Fruit fly (Drosophila melanogaster) whole organism, embryonic: ENCODE measurements around the gene Col4a1.

Experiments used
- Blimp-1 ChIP-seq: fragments of 200-800 bp; sonication (Bioruptor generic); optimal IDR thresholded peaks from 3 replicates; lab custom pipeline; 2018; ENCODE audit warnings: missing biosample characterization, missing genetic modification characterization, mild to moderate bottlenecking, moderate library complexity, missing genetic modification reagents
- CG10959 ChIP-seq: fragments of 200-800 bp; sonication (Bioruptor generic); IDR thresholded peaks from 2 replicates; pipeline ENCODE4 v1.3.6; 2022; ENCODE audit warnings: missing biosample characterization, missing genetic modification characterization
- CG10979 ChIP-seq: fragments of 200-800 bp; sonication (Bioruptor generic); optimal IDR thresholded peaks from 2 replicates; lab custom pipeline; 2018; ENCODE audit warnings: missing biosample characterization, mild to moderate bottlenecking, missing genetic modification characterization, moderate library complexity
- CG12942 ChIP-seq: fragments of 200-800 bp; sonication (Bioruptor generic); optimal IDR thresholded peaks from 3 replicates; lab custom pipeline; 2016; ENCODE audit warnings: missing biosample characterization, missing genetic modification characterization
- CG15696 ChIP-seq: fragments of 200-800 bp; sonication (Bioruptor generic); optimal IDR thresholded peaks from 2 replicates; lab custom pipeline; 2019; ENCODE audit warnings: missing biosample characterization, mild to moderate bottlenecking, missing genetic modification characterization, moderate library complexity
- CG16779 ChIP-seq: fragments of 200-800 bp; sonication (Bioruptor generic); IDR thresholded peaks from 2 replicates; pipeline ENCODE4 v1.3.6; 2022; ENCODE audit warnings: missing biosample characterization, missing genetic modification characterization
- CG17802 ChIP-seq: fragments of 200-800 bp; sonication (Bioruptor generic); optimal IDR thresholded peaks from 2 replicates; lab custom pipeline; 2018; ENCODE audit warnings: missing biosample characterization, mild to moderate bottlenecking, missing genetic modification characterization, moderate library complexity
- CG2199 ChIP-seq: fragments of 200-800 bp; sonication (Bioruptor generic); IDR thresholded peaks from 3 replicates; pipeline ENCODE4 v1.3.6; 2022; ENCODE audit warnings: missing biosample characterization, missing genetic modification characterization
- CG30020 ChIP-seq: fragments of 200-800 bp; optimal IDR thresholded peaks from 2 replicates; lab custom pipeline; 2019; ENCODE audit warnings: missing biosample characterization, mild to moderate bottlenecking, missing genetic modification characterization, moderate library complexity
- CG31388 ChIP-seq: fragments of 200-800 bp; sonication (Bioruptor generic); optimal IDR thresholded peaks from 2 replicates; lab custom pipeline; 2016; ENCODE audit warnings: missing biosample characterization, missing genetic modification characterization
- CG4707 ChIP-seq: fragments of 200-800 bp; sonication (Bioruptor generic); optimal IDR thresholded peaks from 2 replicates; lab custom pipeline; 2018; ENCODE audit warnings: missing biosample characterization, mild to moderate bottlenecking, missing genetic modification characterization, moderate library complexity
- CG5245 ChIP-seq: fragments of 200-800 bp; sonication (Bioruptor generic); optimal IDR thresholded peaks from 3 replicates; lab custom pipeline; 2016; ENCODE audit warnings: missing biosample characterization, missing genetic modification characterization
- CG6689 ChIP-seq: fragments of 200-800 bp; sonication (Bioruptor generic); IDR thresholded peaks from 2 replicates; pipeline ENCODE4 v1.3.6; 2022; ENCODE audit warnings: missing biosample characterization, missing genetic modification characterization
- CG7928 ChIP-seq: fragments of 200-800 bp; sonication (Bioruptor generic); optimal IDR thresholded peaks from 2 replicates; lab custom pipeline; 2017; ENCODE audit warnings: missing biosample characterization, mild to moderate bottlenecking, missing genetic modification characterization
- CG9609 ChIP-seq: fragments of 200-800 bp; sonication (Bioruptor generic); optimal IDR thresholded peaks from 3 replicates; lab custom pipeline; 2016; ENCODE audit warnings: missing biosample characterization, missing genetic modification characterization
- CG9932 ChIP-seq: fragments of 200-800 bp; sonication (Bioruptor generic); IDR thresholded peaks from 2 replicates; pipeline ENCODE4 v1.3.6; 2022; ENCODE audit warnings: missing biosample characterization, missing genetic modification characterization
- Deaf1 ChIP-seq: fragments of 200-800 bp; optimal IDR thresholded peaks from 3 replicates; lab custom pipeline; 2019; ENCODE audit warnings: missing biosample characterization, mild to moderate bottlenecking, missing genetic modification characterization, moderate library complexity
- Dip2 ChIP-seq: fragments of 200-800 bp; sonication (Bioruptor generic); IDR thresholded peaks from 2 replicates; pipeline ENCODE4 v1.3.6; 2022; ENCODE audit warnings: missing biosample characterization, missing genetic modification characterization
- Fer1 ChIP-seq: fragments of 200-800 bp; sonication (Bioruptor generic); optimal IDR thresholded peaks from 2 replicates; lab custom pipeline; 2017; ENCODE audit warnings: missing biosample characterization, mild to moderate bottlenecking, missing genetic modification characterization
- Fer2 ChIP-seq: fragments of 200-800 bp; sonication (Bioruptor generic); optimal IDR thresholded peaks from 2 replicates; lab custom pipeline; 2018; ENCODE audit warnings: missing biosample characterization, mild to moderate bottlenecking, missing genetic modification characterization, moderate library complexity
- Hand ChIP-seq: fragments of 200-800 bp; sonication (Bioruptor generic); optimal IDR thresholded peaks from 2 replicates; lab custom pipeline; 2017; ENCODE audit warnings: mild to moderate bottlenecking, missing biosample characterization, missing genetic modification reagents, missing genetic modification characterization
- Hey ChIP-seq: fragments of 200-800 bp; sonication (Bioruptor generic); optimal IDR thresholded peaks from 3 replicates; lab custom pipeline; 2018; ENCODE audit warnings: missing biosample characterization, mild to moderate bottlenecking, missing genetic modification characterization
- Hmr ChIP-seq: fragments of 200-800 bp; sonication (Bioruptor generic); optimal IDR thresholded peaks from 3 replicates; lab custom pipeline; 2017; ENCODE audit warnings: mild to moderate bottlenecking, missing biosample characterization, missing genetic modification reagents, missing genetic modification characterization
- Hr78 ChIP-seq, 2 experiments: fragments of 200-800 bp in 1 of 2; fragments of >200 bp in 1 of 2; sonication (Bioruptor generic) in 1 of 2; optimal IDR thresholded peaks; 2 replicates each; lab custom pipeline; 2017 to 2019; ENCODE audit warnings: missing biosample characterization in 2 of 2, missing genetic modification characterization in 2 of 2, mild to moderate bottlenecking in 1 of 2, moderate library complexity in 1 of 2
- MESR4 ChIP-seq: fragments of 200-800 bp; sonication (Bioruptor generic); optimal IDR thresholded peaks from 2 replicates; lab custom pipeline; 2018; ENCODE audit warnings: missing biosample characterization, mild to moderate bottlenecking, missing genetic modification characterization, moderate library complexity
- Max ChIP-seq: fragments of 200-800 bp; sonication (Bioruptor generic); optimal IDR thresholded peaks from 2 replicates; lab custom pipeline; 2016; ENCODE audit warnings: missing biosample characterization, mild to moderate bottlenecking, missing genetic modification characterization
- Pdp1 ChIP-seq, 2 experiments: fragments of 200-800 bp; sonication (Bioruptor generic); optimal IDR thresholded peaks; 3 replicates each; lab custom pipeline; 2016; ENCODE audit warnings: missing biosample characterization in 2 of 2, missing genetic modification characterization in 2 of 2, mild to moderate bottlenecking in 1 of 2, moderate library complexity in 1 of 2
- Ravus ChIP-seq: fragments of 200-800 bp; sonication (Bioruptor generic); IDR thresholded peaks from 2 replicates; pipeline ENCODE4 v1.3.6; 2022; ENCODE audit warnings: missing biosample characterization, missing genetic modification characterization
- ab ChIP-seq: fragments of 200-800 bp; sonication (Bioruptor generic); optimal IDR thresholded peaks from 2 replicates; lab custom pipeline; 2016; ENCODE audit warnings: missing biosample characterization, missing genetic modification characterization
- ara ChIP-seq: fragments of 200-800 bp; sonication (Bioruptor generic); IDR thresholded peaks from 2 replicates; pipeline ENCODE4 v1.3.6; 2022; ENCODE audit warnings: missing biosample characterization, missing genetic modification characterization
- cas ChIP-seq: fragments of 200-800 bp; sonication (Bioruptor generic); IDR thresholded peaks from 2 replicates; pipeline ENCODE4 v1.3.6; 2022; ENCODE audit warnings: missing biosample characterization, missing genetic modification characterization
- chn ChIP-seq: fragments of 200-800 bp; sonication (Bioruptor generic); optimal IDR thresholded peaks from 2 replicates; lab custom pipeline; 2016; ENCODE audit warnings: missing biosample characterization, missing genetic modification characterization
- corto ChIP-seq: fragments of 200-800 bp; sonication (Bioruptor generic); optimal IDR thresholded peaks from 2 replicates; lab custom pipeline; 2016; ENCODE audit warnings: missing biosample characterization, mild to moderate bottlenecking, missing genetic modification characterization, moderate library complexity
- da ChIP-seq: fragments of 200-800 bp; sonication (Bioruptor generic); optimal IDR thresholded peaks from 2 replicates; lab custom pipeline; 2016; ENCODE audit warnings: missing biosample characterization, missing genetic modification characterization
- disco-r ChIP-seq: fragments of 200-800 bp; sonication (Bioruptor generic); optimal IDR thresholded peaks from 2 replicates; lab custom pipeline; 2016; ENCODE audit warnings: missing biosample characterization, missing genetic modification characterization
- dmrt11E ChIP-seq: fragments of 200-800 bp; sonication (Bioruptor generic); optimal IDR thresholded peaks from 3 replicates; lab custom pipeline; 2018; ENCODE audit warnings: missing biosample characterization, mild to moderate bottlenecking, missing genetic modification characterization, moderate library complexity
- dysf ChIP-seq: fragments of 200-800 bp; sonication (Bioruptor generic); IDR thresholded peaks from 3 replicates; pipeline ENCODE4 v1.3.6; 2022; ENCODE audit warnings: missing biosample characterization, missing genetic modification characterization
- gce ChIP-seq: fragments of 200-800 bp; sonication (Bioruptor generic); IDR thresholded peaks from 3 replicates; pipeline ENCODE4 v1.3.6; 2022; ENCODE audit warnings: missing biosample characterization, missing genetic modification characterization
- inv ChIP-seq: fragments of 200-800 bp; sonication (Bioruptor generic); IDR thresholded peaks from 2 replicates; pipeline ENCODE4 v1.3.6; 2022; ENCODE audit warnings: missing biosample characterization, missing genetic modification characterization; ENCODE audit not compliant: partially characterized antibody
- lola ChIP-seq, 3 experiments: fragments of >200 bp in 2 of 3; fragments of 200-800 bp in 1 of 3; sonication (Bioruptor generic) in 1 of 3; optimal IDR thresholded peaks; 2 replicates each; lab custom pipeline; 2017 to 2019; ENCODE audit warnings: missing biosample characterization in 3 of 3, missing genetic modification characterization in 3 of 3, mild to moderate bottlenecking in 1 of 3, moderate library complexity in 1 of 3
- nmo ChIP-seq: fragments of 200-800 bp; sonication (Bioruptor generic); optimal IDR thresholded peaks from 2 replicates; lab custom pipeline; 2018; ENCODE audit warnings: missing biosample characterization, mild to moderate bottlenecking, missing genetic modification characterization, moderate library complexity
- odd ChIP-seq: fragments of 200-800 bp; sonication (Bioruptor generic); optimal IDR thresholded peaks from 2 replicates; lab custom pipeline; 2017; ENCODE audit warnings: missing biosample characterization, mild to moderate bottlenecking, missing genetic modification characterization
- peb ChIP-seq: fragments of 200-800 bp; sonication (Bioruptor generic); IDR thresholded peaks from 2 replicates; pipeline ENCODE4 v1.3.6; 2022; ENCODE audit warnings: missing biosample characterization, missing genetic modification characterization
- pfk ChIP-seq: fragments of 200-800 bp; sonication (Bioruptor generic); optimal IDR thresholded peaks from 2 replicates; lab custom pipeline; 2018; ENCODE audit warnings: missing biosample characterization, mild to moderate bottlenecking, missing genetic modification characterization, moderate library complexity
- prd ChIP-seq, 3 experiments: fragments of >200 bp in 2 of 3; fragments of 200-800 bp in 1 of 3; sonication (Bioruptor generic) in 1 of 3; optimal IDR thresholded peaks in 2 of 3; IDR thresholded peaks in 1 of 3; 2 replicates in 2 of 3; 3 replicates in 1 of 3; pipeline versions ENCODE4 v1.3.6 to Lab custom; 2017 to 2022; ENCODE audit warnings: missing biosample characterization in 1 of 3, missing genetic modification characterization in 1 of 3
- psq ChIP-seq: fragments of 200-800 bp; sonication (Bioruptor generic); optimal IDR thresholded peaks from 2 replicates; lab custom pipeline; 2017; ENCODE audit warnings: missing biosample characterization, missing genetic modification characterization
- sob ChIP-seq: fragments of 200-800 bp; sonication (Bioruptor generic); IDR thresholded peaks from 2 replicates; pipeline ENCODE4 v1.3.6; 2022; ENCODE audit warnings: missing biosample characterization, missing genetic modification characterization
- trh ChIP-seq: fragments of 200-800 bp; sonication (Bioruptor generic); optimal IDR thresholded peaks from 2 replicates; lab custom pipeline; 2016; ENCODE audit warnings: missing biosample characterization, missing genetic modification characterization
- vnd ChIP-seq: fragments of 200-800 bp; sonication (Bioruptor generic); IDR thresholded peaks from 3 replicates; pipeline ENCODE4 v1.3.6; 2022; ENCODE audit warnings: missing biosample characterization, missing genetic modification characterization; ENCODE audit not compliant: partially characterized antibody

The Col4a1 gene

DNA sequence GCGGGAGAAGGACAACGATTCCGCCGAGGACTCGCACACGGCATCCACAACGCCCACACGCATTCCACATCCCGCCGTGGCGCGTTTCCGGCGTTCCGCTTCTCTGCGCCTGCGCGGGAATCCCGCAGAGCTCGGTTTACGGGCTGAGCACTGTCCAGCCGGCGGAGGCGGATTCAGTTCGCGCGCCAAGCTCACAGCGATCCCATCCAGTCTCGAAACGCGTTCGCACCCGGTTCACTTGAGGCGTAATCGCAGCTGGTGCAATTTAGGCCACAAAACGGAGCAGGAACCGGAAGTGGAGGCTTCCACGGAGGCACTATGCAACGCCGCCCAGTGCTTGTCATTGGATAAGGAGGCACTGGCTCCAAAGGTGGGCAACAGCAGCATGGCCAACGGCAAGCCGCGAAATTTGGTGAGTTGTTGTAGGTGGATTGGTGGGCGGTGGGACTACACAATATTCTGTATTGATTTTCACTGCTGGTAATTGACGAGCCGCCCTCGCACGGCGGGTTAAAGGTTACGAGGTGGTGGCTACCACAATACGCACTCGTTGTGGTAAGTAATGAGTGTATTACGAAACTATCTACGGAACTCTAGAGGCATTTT is 33.5 kb downstream of the Col4a1 start (continued):
- TF ChIP-seq CG7928 (GFP tag; lab: Kevin White, UChicago) (no peak), disco-r (GFP tag; lab: Kevin White, UChicago) (no peak), inv (GFP tag; lab: Robert Waterston, UW) (no peak), Pdp1 (GFP tag; optimal IDR thresholded peaks at IDR 0.05; lab: Kevin White, UChicago) (no peak), odd (no peak), Hmr (GFP tag; lab: Kevin White, UChicago) (peak; percentile 20), Hey (no peak), CG10979 (tag; lab: Kevin White, UChicago) (no peak), Fer1 (GFP tag; lab: Kevin White, UChicago) (peak; percentile 11), Fer2 (tag; lab: Kevin White, UChicago) (no peak), CG16779 (GFP tag; lab: Robert Waterston, UW) (peak; percentile 50; the same call in 1 of the 2 replicates), CG31388 (GFP tag; lab: Kevin White, UChicago) (no peak), Ravus (GFP tag; lab: Robert Waterston, UW) (no peak), Hr78 (GFP tag; optimal IDR thresholded peaks at IDR 0.05; lab: Kevin White, UChicago) (peak in 1 of 2 experiments; percentile 8), lola (GFP tag; optimal IDR thresholded peaks at IDR 0.05; lab: Kevin White, UChicago) (no peak), CG10959 (GFP tag; lab: Robert Waterston, UW) (no peak), vnd (GFP tag; lab: Robert Waterston, UW) (no peak), CG4707 (GFP tag; lab: Kevin White, UChicago) (no peak), sob (GFP tag; lab: Robert Waterston, UW) (no peak), CG30020 (tag; lab: Kevin White, UChicago) (no peak), ab (GFP tag; lab: Kevin White, UChicago) (no peak), trh (GFP tag; lab: Kevin White, UChicago) (no peak), cas (GFP tag; lab: Robert Waterston, UW) (no peak), CG12942 (no peak), CG15696 (no peak), prd (optimal IDR thresholded peaks at IDR 0.05; lab: Kevin White, UChicago) (no peak), prd (GFP tag; IDR thresholded peaks at IDR 0.05; lab: Robert Waterston, UW) (0 out of 3 replicates have a peak, but pooled peaks have one; percentile 36), da (GFP tag; lab: Kevin White, UChicago) (no peak), CG17802 (no peak), CG9609 (GFP tag; lab: Kevin White, UChicago) (no peak), Max (GFP tag; lab: Kevin White, UChicago) (no peak), CG5245 (no peak), ara (GFP tag; lab: Robert Waterston, UW) (no peak), Deaf1 (tag; lab: Kevin White, UChicago) (peak; percentile 41), pfk (GFP tag; lab: Kevin White, UChicago) (peak; percentile 88), dmrt11E (tag; lab: Kevin White, UChicago) (no peak), gce (GFP tag; lab: Robert Waterston, UW) (no peak), peb (GFP tag; lab: Robert Waterston, UW) (no peak), Hand (GFP tag; lab: Kevin White, UChicago) (no peak), dysf (no peak), MESR4 (GFP tag; lab: Kevin White, UChicago) (no peak), Dip2 (no peak), psq (GFP tag; lab: Kevin White, UChicago) (no peak), chn (no peak), CG6689 (0 out of 2 replicates have a peak, but pooled peaks have one; percentile 23), Blimp-1 (GFP tag; lab: Kevin White, UChicago) (no peak), CG9932 (GFP tag; lab: Robert Waterston, UW) (peak; percentile 23; the same call in 1 of the 2 replicates), nmo (GFP tag; lab: Kevin White, UChicago) (no peak), CG2199 (GFP tag; lab: Robert Waterston, UW) (no peak), corto (GFP tag; lab: Kevin White, UChicago) (no peak)
